Fruit fly (Drosophila melanogaster) whole organism, embryonic: Measurements from ENCODE around the gene CG13039.

ENCODE experiments used
- Atf3 ChIP-seq: fragments of 200-800 bp; sonication (Bioruptor generic); optimal IDR thresholded peaks from 3 replicates; lab custom pipeline; 2016; ENCODE audit warnings: missing biosample characterization, missing genetic modification characterization
- Awh ChIP-seq: fragments of 200-800 bp; sonication (Bioruptor generic); IDR thresholded peaks from 2 replicates; pipeline ENCODE4, ENCODE4 v1.3.6; 2022; ENCODE audit warnings: missing biosample characterization, missing genetic modification characterization
- Bdp1 ChIP-seq: fragments of 200-800 bp; sonication (Bioruptor generic); optimal IDR thresholded peaks from 3 replicates; lab custom pipeline; 2016; ENCODE audit warnings: missing biosample characterization, missing genetic modification characterization
- CG10431 ChIP-seq: fragments of 200-800 bp; sonication (Bioruptor generic); optimal IDR thresholded peaks from 3 replicates; lab custom pipeline; 2018; ENCODE audit warnings: missing biosample characterization, mild to moderate bottlenecking, missing genetic modification characterization
- CG10543 ChIP-seq: fragments of 200-800 bp; sonication (Bioruptor generic); optimal IDR thresholded peaks from 3 replicates; lab custom pipeline; 2017; ENCODE audit warnings: missing biosample characterization, mild to moderate bottlenecking, missing genetic modification characterization, moderate library complexity
- CG11723 ChIP-seq: fragments of 200-800 bp; sonication (Bioruptor generic); optimal IDR thresholded peaks from 2 replicates; lab custom pipeline; 2017; ENCODE audit warnings: missing biosample characterization, mild to moderate bottlenecking, missing genetic modification characterization
- CG15269 ChIP-seq: fragments of 200-800 bp; sonication (Bioruptor generic); optimal IDR thresholded peaks from 2 replicates; lab custom pipeline; 2018; ENCODE audit warnings: missing biosample characterization, mild to moderate bottlenecking, missing genetic modification characterization, moderate library complexity
- CG15514 ChIP-seq: fragments of 200-800 bp; sonication (Bioruptor generic); optimal IDR thresholded peaks from 3 replicates; lab custom pipeline; 2017; ENCODE audit warnings: missing biosample characterization, missing genetic modification characterization, mild to moderate bottlenecking, moderate library complexity, missing genetic modification reagents
- CG15601 ChIP-seq: fragments of 200-800 bp; sonication (Bioruptor generic); optimal IDR thresholded peaks from 3 replicates; lab custom pipeline; 2019; ENCODE audit warnings: missing biosample characterization, mild to moderate bottlenecking, missing genetic modification characterization, moderate library complexity
- CG34224 ChIP-seq: fragments of 200-800 bp; sonication (Bioruptor generic); IDR thresholded peaks from 3 replicates; pipeline ENCODE4 v1.3.6; 2022; ENCODE audit warnings: missing biosample characterization, missing genetic modification characterization; ENCODE audit not compliant: partially characterized antibody
- CG5245 ChIP-seq: fragments of 200-800 bp; sonication (Bioruptor generic); optimal IDR thresholded peaks from 3 replicates; lab custom pipeline; 2016; ENCODE audit warnings: missing biosample characterization, missing genetic modification characterization
- CG6272 ChIP-seq: fragments of 200-800 bp; sonication (Bioruptor generic); IDR thresholded peaks from 2 replicates; pipeline ENCODE4 v1.3.6; 2022; ENCODE audit warnings: missing biosample characterization, missing genetic modification characterization
- CG7786 ChIP-seq: fragments of 200-800 bp; sonication (Bioruptor generic); optimal IDR thresholded peaks from 2 replicates; lab custom pipeline; 2016; ENCODE audit warnings: missing biosample characterization, missing genetic modification characterization
- CG8924 ChIP-seq: fragments of 200-800 bp; optimal IDR thresholded peaks from 3 replicates; lab custom pipeline; 2019; ENCODE audit warnings: missing biosample characterization, mild to moderate bottlenecking, missing genetic modification characterization, moderate library complexity
- CG9437 ChIP-seq: fragments of 200-800 bp; sonication (Bioruptor generic); optimal IDR thresholded peaks from 2 replicates; lab custom pipeline; 2018; ENCODE audit warnings: missing biosample characterization, mild to moderate bottlenecking, missing genetic modification characterization
- Doc3 ChIP-seq: fragments of 200-800 bp; sonication (Bioruptor generic); IDR thresholded peaks from 3 replicates; pipeline ENCODE4 v1.3.6; 2022; ENCODE audit warnings: missing biosample characterization, missing genetic modification characterization; ENCODE audit not compliant: partially characterized antibody
- Fer3 ChIP-seq: fragments of 200-800 bp; sonication (Bioruptor generic); optimal IDR thresholded peaks from 2 replicates; lab custom pipeline; 2018; ENCODE audit warnings: missing biosample characterization, mild to moderate bottlenecking, missing genetic modification characterization, moderate library complexity
- GATAe ChIP-seq: fragments of 200-800 bp; sonication (Bioruptor generic); conservative IDR thresholded peaks from 2 replicates; pipeline ENCODE4 v1.3.6; 2022; ENCODE audit warnings: missing biosample characterization, missing genetic modification characterization
- H2.0 ChIP-seq: fragments of 200-800 bp; sonication (Bioruptor generic); IDR thresholded peaks from 2 replicates; pipeline ENCODE4 v1.3.6; 2022; ENCODE audit warnings: missing biosample characterization, missing genetic modification characterization
- HHEX ChIP-seq: fragments of 200-800 bp; sonication (Bioruptor generic); optimal IDR thresholded peaks from 3 replicates; lab custom pipeline; 2017; ENCODE audit warnings: missing biosample characterization, mild to moderate bottlenecking, missing genetic modification characterization, missing genetic modification reagents
- Hand ChIP-seq: fragments of 200-800 bp; sonication (Bioruptor generic); optimal IDR thresholded peaks from 2 replicates; lab custom pipeline; 2017; ENCODE audit warnings: mild to moderate bottlenecking, missing biosample characterization, missing genetic modification reagents, missing genetic modification characterization
- Med ChIP-seq: fragments of 200-800 bp; sonication (Bioruptor generic); peaks from one replicate; lab custom pipeline; 2016; ENCODE audit warnings: missing biosample characterization, missing genetic modification characterization, mild to moderate bottlenecking, inconsistent platforms, moderate library complexity
- Oli ChIP-seq: fragments of 200-800 bp; sonication (Bioruptor generic); optimal IDR thresholded peaks from 2 replicates; lab custom pipeline; 2018; ENCODE audit warnings: missing biosample characterization, mild to moderate bottlenecking, missing genetic modification characterization, moderate library complexity
- Pdp1 ChIP-seq, 2 experiments: fragments of 200-800 bp; sonication (Bioruptor generic); optimal IDR thresholded peaks; 3 replicates each; lab custom pipeline; 2016; ENCODE audit warnings: missing biosample characterization in 2 of 2, missing genetic modification characterization in 2 of 2, mild to moderate bottlenecking in 1 of 2, moderate library complexity in 1 of 2
- Sin3A ChIP-seq: fragments of >200 bp; optimal IDR thresholded peaks from 2 replicates; lab custom pipeline; 2018
- Sox100B ChIP-seq: fragments of 200-800 bp; sonication (Bioruptor generic); optimal IDR thresholded peaks from 3 replicates; lab custom pipeline; 2018; ENCODE audit warnings: missing biosample characterization, mild to moderate bottlenecking, missing genetic modification characterization
- Stat92E ChIP-seq, 3 experiments: fragments of >200 bp in 2 of 3; fragments of 200-800 bp in 1 of 3; sonication (Bioruptor generic) in 1 of 3; optimal IDR thresholded peaks; 2 replicates each; lab custom pipeline; 2017 to 2019; ENCODE audit warnings: missing biosample characterization in 3 of 3, missing genetic modification characterization in 3 of 3, mild to moderate bottlenecking in 1 of 3, moderate library complexity in 1 of 3
- ase ChIP-seq: fragments of 200-800 bp; sonication (Bioruptor generic); IDR thresholded peaks from 3 replicates; pipeline ENCODE4 v1.3.6; 2022; ENCODE audit warnings: missing biosample characterization, missing genetic modification characterization
- ash1 ChIP-seq: fragments of 200-800 bp; sonication (Bioruptor generic); optimal IDR thresholded peaks from 2 replicates; lab custom pipeline; 2018; ENCODE audit warnings: missing biosample characterization, mild to moderate bottlenecking, missing genetic modification characterization
- bowl ChIP-seq: fragments of 200-800 bp; sonication (Bioruptor generic); IDR thresholded peaks from 2 replicates; pipeline ENCODE4 v1.3.6; 2022; ENCODE audit warnings: missing biosample characterization, missing genetic modification characterization
- chinmo ChIP-seq: fragments of 200-800 bp; sonication (Bioruptor generic); IDR thresholded peaks from 4 replicates; pipeline ENCODE4 v1.3.6; 2022; ENCODE audit warnings: missing biosample characterization, missing genetic modification characterization; ENCODE audit not compliant: partially characterized antibody
- chn ChIP-seq: fragments of 200-800 bp; sonication (Bioruptor generic); optimal IDR thresholded peaks from 2 replicates; lab custom pipeline; 2016; ENCODE audit warnings: missing biosample characterization, missing genetic modification characterization
- crol ChIP-seq: fragments of 200-800 bp; sonication (Bioruptor generic); IDR thresholded peaks from 2 replicates; pipeline ENCODE4 v1.3.6; 2022; ENCODE audit warnings: missing biosample characterization, missing genetic modification characterization
- exex ChIP-seq: fragments of 200-800 bp; sonication (Bioruptor generic); optimal IDR thresholded peaks from 4 replicates; lab custom pipeline; 2018; ENCODE audit warnings: missing biosample characterization, mild to moderate bottlenecking, missing genetic modification characterization, moderate library complexity
- gem ChIP-seq: fragments of 200-800 bp; sonication (Bioruptor generic); optimal IDR thresholded peaks from 2 replicates; lab custom pipeline; 2019; ENCODE audit warnings: missing biosample characterization, mild to moderate bottlenecking, missing genetic modification characterization, moderate library complexity
- gsb ChIP-seq: fragments of 200-800 bp; sonication (Bioruptor generic); IDR thresholded peaks from 2 replicates; pipeline ENCODE4 v1.3.6; 2022; ENCODE audit warnings: missing biosample characterization, missing genetic modification characterization
- ind ChIP-seq: fragments of 200-800 bp; sonication (Bioruptor generic); optimal IDR thresholded peaks from 3 replicates; lab custom pipeline; 2016; ENCODE audit warnings: missing biosample characterization, missing genetic modification characterization
- inv ChIP-seq: fragments of 200-800 bp; sonication (Bioruptor generic); IDR thresholded peaks from 2 replicates; pipeline ENCODE4 v1.3.6; 2022; ENCODE audit warnings: missing biosample characterization, missing genetic modification characterization; ENCODE audit not compliant: partially characterized antibody
- lbe ChIP-seq: fragments of 200-800 bp; sonication (Bioruptor generic); optimal IDR thresholded peaks from 2 replicates; lab custom pipeline; 2016; ENCODE audit warnings: missing biosample characterization, mild to moderate bottlenecking, missing genetic modification characterization
- lilli ChIP-seq: fragments of 200-800 bp; sonication (Bioruptor generic); optimal IDR thresholded peaks from 3 replicates; lab custom pipeline; 2016; ENCODE audit warnings: missing biosample characterization, missing genetic modification characterization
- luna ChIP-seq: fragments of 200-800 bp; sonication (Bioruptor generic); optimal IDR thresholded peaks from 2 replicates; lab custom pipeline; 2016; ENCODE audit warnings: missing biosample characterization, missing genetic modification characterization
- nerfin-1 ChIP-seq: fragments of 200-800 bp; sonication (Bioruptor generic); optimal IDR thresholded peaks from 3 replicates; lab custom pipeline; 2019; ENCODE audit warnings: missing biosample characterization, mild to moderate bottlenecking, missing genetic modification characterization, moderate library complexity
- p53 ChIP-seq: fragments of 200-800 bp; sonication (Bioruptor generic); optimal IDR thresholded peaks from 2 replicates; lab custom pipeline; 2016; ENCODE audit warnings: missing biosample characterization, missing genetic modification characterization
- pros ChIP-seq: fragments of 200-800 bp; sonication (Bioruptor generic); optimal IDR thresholded peaks from 3 replicates; lab custom pipeline; 2019; ENCODE audit warnings: missing biosample characterization, mild to moderate bottlenecking, missing genetic modification characterization, moderate library complexity
- row ChIP-seq: fragments of 200-800 bp; sonication (Bioruptor generic); IDR thresholded peaks from 3 replicates; pipeline ENCODE4 v1.3.6; 2022; ENCODE audit warnings: missing biosample characterization, missing genetic modification characterization
- scrt ChIP-seq: fragments of 200-800 bp; sonication (Bioruptor generic); optimal IDR thresholded peaks from 2 replicates; lab custom pipeline; 2018; ENCODE audit warnings: missing biosample characterization, mild to moderate bottlenecking, missing genetic modification characterization, moderate library complexity
- so ChIP-seq: fragments of 200-800 bp; sonication (Bioruptor generic); IDR thresholded peaks from 3 replicates; pipeline ENCODE4 v1.3.6; 2022; ENCODE audit warnings: missing biosample characterization, missing genetic modification characterization
- sug ChIP-seq: fragments of 200-800 bp; optimal IDR thresholded peaks from 2 replicates; lab custom pipeline; 2019; ENCODE audit warnings: missing biosample characterization, mild to moderate bottlenecking, missing genetic modification characterization, moderate library complexity
- tll ChIP-seq, 2 experiments: fragments of 200-800 bp in 1 of 2; fragments of >200 bp in 1 of 2; sonication (Bioruptor generic) in 1 of 2; optimal IDR thresholded peaks; 2 replicates each; lab custom pipeline; 2017 to 2019; ENCODE audit warnings: missing biosample characterization in 2 of 2, missing genetic modification characterization in 2 of 2, mild to moderate bottlenecking in 1 of 2, moderate library complexity in 1 of 2

The CG13039 gene

DNA sequence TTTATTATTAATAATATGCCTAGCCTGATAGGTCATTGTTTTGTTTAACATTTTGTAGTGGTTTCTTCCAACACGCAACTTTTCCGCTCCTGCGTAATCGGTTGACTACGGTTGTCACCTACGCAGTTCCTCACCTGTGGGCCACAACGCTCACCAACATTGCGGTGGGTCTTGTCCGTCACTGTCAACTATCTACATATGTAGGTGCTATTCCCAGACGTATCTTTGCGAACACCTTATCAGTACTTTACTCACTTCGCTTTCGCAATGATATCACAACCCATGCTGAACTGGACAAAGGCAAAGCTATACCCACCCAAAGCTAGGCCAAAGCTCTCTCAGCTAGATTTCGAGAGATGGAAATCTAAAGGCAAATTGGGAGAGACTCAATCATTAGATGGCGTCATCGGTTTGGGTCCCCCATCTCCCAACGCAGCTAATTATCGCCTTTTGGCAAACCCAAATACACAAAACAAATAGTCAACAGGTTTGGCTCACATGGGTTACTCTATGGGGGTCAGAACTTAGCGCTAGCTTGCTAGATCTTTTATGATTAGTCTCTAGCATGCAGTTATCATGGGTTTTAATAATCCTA is 29.7 kb upstream of the CG13039 start (continued):
- TF ChIP-seq Doc3 (GFP tag; lab: Robert Waterston, UW) (no peak), exex (tag; lab: Kevin White, UChicago) (peak; percentile 87), ash1 (GFP tag; lab: Kevin White, UChicago) (no peak), CG11723 (GFP tag; lab: Kevin White, UChicago) (no peak), sug (peak; percentile 99), Sox100B (GFP tag; lab: Kevin White, UChicago) (no peak), CG8924 (tag; lab: Kevin White, UChicago) (no peak), lbe (no peak), CG15601 (no peak), Pdp1 (GFP tag; optimal IDR thresholded peaks at IDR 0.05; lab: Kevin White, UChicago) (peak in 1 of 2 experiments; percentile 49), Hand (GFP tag; lab: Kevin White, UChicago) (peak; percentile 4), H2.0 (no peak), CG15269 (no peak), Bdp1 (GFP tag; lab: Kevin White, UChicago) (no peak), Med (GFP tag; lab: Kevin White, UChicago) (peak; percentile 51), CG5245 (GFP tag; lab: Kevin White, UChicago) (no peak), CG10431 (GFP tag; lab: Kevin White, UChicago) (no peak), crol (GFP tag; lab: Robert Waterston, UW) (no peak), Atf3 (GFP tag; lab: Kevin White, UChicago) (no peak), Sin3A (lab: Kevin White, UChicago) (no peak), Oli (no peak), nerfin-1 (tag; lab: Kevin White, UChicago) (no peak), Awh (no peak), chinmo (GFP tag; lab: Robert Waterston, UW) (peak; percentile 83; the same call in 2 of the 4 replicates), CG34224 (peak; percentile 41; the same call in 1 of the 3 replicates), CG9437 (GFP tag; lab: Kevin White, UChicago) (no peak), GATAe (0 out of 2 replicates have a peak, but pooled peaks have one; percentile 15), CG10543 (GFP tag; lab: Kevin White, UChicago) (peak; percentile 11), pros (GFP tag; lab: Kevin White, UChicago) (no peak), Stat92E (GFP tag; optimal IDR thresholded peaks at IDR 0.05; lab: Kevin White, UChicago) (no peak), CG15514 (peak; percentile 48), so (GFP tag; lab: Robert Waterston, UW) (no peak), p53 (GFP tag; lab: Kevin White, UChicago) (no peak), HHEX (GFP tag; lab: Kevin White, UChicago) (no peak), ase (GFP tag; lab: Robert Waterston, UW) (no peak), gem (tag; lab: Kevin White, UChicago) (no peak), gsb (GFP tag; lab: Robert Waterston, UW) (no peak), lilli (GFP tag; lab: Kevin White, UChicago) (no peak), tll (GFP tag; optimal IDR thresholded peaks at IDR 0.05; lab: Kevin White, UChicago) (no peak), CG7786 (GFP tag; lab: Kevin White, UChicago) (no peak), ind (GFP tag; lab: Kevin White, UChicago) (no peak), scrt (GFP tag; lab: Kevin White, UChicago) (peak; percentile 49), row (GFP tag; lab: Robert Waterston, UW) (no peak), bowl (GFP tag; lab: Robert Waterston, UW) (no peak), CG6272 (GFP tag; lab: Robert Waterston, UW) (no peak), Fer3 (no peak), luna (no peak), chn (GFP tag; lab: Kevin White, UChicago) (no peak), inv (GFP tag; lab: Robert Waterston, UW) (no peak)
